Worm (Caenorhabditis elegans) whole organism, L4 larva: Measurements from ENCODE around the gene hlh-30.

ENCODE experiments used
- F26F4.8 ChIP-seq: fragments of 200-800 bp; sonication (Bioruptor generic); conservative IDR thresholded peaks from 2 replicates; pipeline ENCODE4 v1.3.6; 2022; ENCODE audit warnings: missing genetic modification characterization, missing compliant biosample characterization
- F37D6.2 ChIP-seq: sonication (generic microtip); optimal IDR thresholded peaks from 2 replicates; lab custom pipeline; 2016; ENCODE audit warnings: mild to moderate bottlenecking, missing genetic modification characterization, missing compliant biosample characterization
- F44E2.7 ChIP-seq: fragments of 200-800 bp; sonication (Bioruptor generic); IDR thresholded peaks from 2 replicates; pipeline ENCODE4 v2.1.2; 2022; ENCODE audit warnings: missing genetic modification characterization, missing compliant biosample characterization
- aly-2 ChIP-seq: sonication (generic microtip); optimal IDR thresholded peaks from 2 replicates; lab custom pipeline; 2018; ENCODE audit warnings: missing biosample characterization, missing genetic modification characterization
- ama-1 ChIP-seq: fragments of 150-350 bp; optimal IDR thresholded peaks from 2 replicates; lab custom pipeline; 2014; ENCODE audit warnings: inconsistent platforms, mixed read lengths
- ceh-28 ChIP-seq: fragments of 150-350 bp; optimal IDR thresholded peaks from 2 replicates; lab custom pipeline; 2014; ENCODE audit warnings: missing biosample characterization, missing genetic modification reagents, missing genetic modification characterization
- ceh-32 ChIP-seq: sonication (generic microtip); optimal IDR thresholded peaks from 2 replicates; lab custom pipeline; 2016; ENCODE audit warnings: mild to moderate bottlenecking, missing genetic modification characterization, missing compliant biosample characterization; ENCODE audit not compliant: poor library complexity
- ctbp-1 ChIP-seq: fragments of 200-800 bp; sonication (Bioruptor generic); IDR thresholded peaks from 2 replicates; pipeline ENCODE4 v1.3.6; 2022; ENCODE audit warnings: missing genetic modification reagents, missing genetic modification characterization, missing compliant biosample characterization
- daf-16 ChIP-seq, 3 experiments: sonication (generic microtip); optimal IDR thresholded peaks; 2 replicates each; lab custom pipeline; 2016 to 2017; ENCODE audit warnings: missing genetic modification characterization in 3 of 3, missing genetic modification reagents in 3 of 3, mild to moderate bottlenecking in 2 of 3, missing compliant biosample characterization in 2 of 3, missing biosample characterization in 1 of 3, moderate library complexity in 1 of 3
- daf-19 ChIP-seq: fragments of 200-800 bp; sonication (Bioruptor generic); conservative IDR thresholded peaks from 2 replicates; pipeline ENCODE4 v1.3.6; 2022; ENCODE audit warnings: missing genetic modification characterization, missing compliant biosample characterization
- dmd-6 ChIP-seq: fragments of 200-800 bp; sonication (Bioruptor generic); IDR thresholded peaks from 2 replicates; pipeline ENCODE4 v1.3.6; 2022; ENCODE audit warnings: missing genetic modification reagents, missing genetic modification characterization, missing compliant biosample characterization
- dmd-8 ChIP-seq: fragments of 200-800 bp; sonication (Bioruptor generic); IDR thresholded peaks from 2 replicates; pipeline ENCODE4 v1.3.6; 2022; ENCODE audit warnings: missing genetic modification characterization, missing compliant biosample characterization
- dmd-9 ChIP-seq: fragments of 200-800 bp; sonication (Bioruptor generic); IDR thresholded peaks from 2 replicates; pipeline ENCODE4 v1.3.6; 2022; ENCODE audit warnings: missing genetic modification reagents, missing genetic modification characterization, missing compliant biosample characterization
- egl-27 ChIP-seq: sonication (generic microtip); optimal IDR thresholded peaks from 3 replicates; lab custom pipeline; 2017; ENCODE audit warnings: missing biosample characterization, missing genetic modification reagents, missing genetic modification characterization
- hif-1 ChIP-seq, 2 experiments: sonication (generic microtip); optimal IDR thresholded peaks; 2 replicates each; lab custom pipeline; 2016 to 2017; ENCODE audit warnings: missing compliant biosample characterization in 2 of 2, missing genetic modification characterization in 2 of 2, missing genetic modification reagents in 2 of 2, missing genotype in 2 of 2, mild to moderate bottlenecking in 1 of 2
- lin-29 ChIP-seq: fragments of 200-800 bp; sonication (Bioruptor generic); IDR thresholded peaks from 2 replicates; pipeline ENCODE4 v1.3.6; 2022; ENCODE audit warnings: missing genetic modification reagents, missing genetic modification characterization, missing compliant biosample characterization
- lir-3 ChIP-seq: sonication (generic microtip); optimal IDR thresholded peaks from 2 replicates; lab custom pipeline; 2016; ENCODE audit warnings: mild to moderate bottlenecking, missing genetic modification characterization, missing compliant biosample characterization
- madf-5 ChIP-seq, 2 experiments: fragments of 200-800 bp; sonication (Bioruptor generic); IDR thresholded peaks; 2 replicates each; pipeline ENCODE4 v1.3.6; 2022; ENCODE audit warnings: missing compliant biosample characterization in 2 of 2, missing genetic modification characterization in 2 of 2
- mdl-1 ChIP-seq, 2 experiments: fragments of 150-350 bp in 1 of 2; sonication (generic microtip) in 1 of 2; optimal IDR thresholded peaks; 2 replicates each; lab custom pipeline; 2014 to 2017; ENCODE audit warnings: missing biosample characterization in 2 of 2, missing genetic modification characterization in 2 of 2
- mep-1 ChIP-seq: fragments of 150-350 bp; sonication (generic microtip); optimal IDR thresholded peaks from 3 replicates; lab custom pipeline; 2014; ENCODE audit warnings: missing biosample characterization, missing genetic modification characterization
- mxl-3 ChIP-seq: fragments of 200-800 bp; sonication (Bioruptor generic); optimal IDR thresholded peaks from 2 replicates; lab custom pipeline; 2018; ENCODE audit warnings: mild to moderate bottlenecking, missing genetic modification characterization, missing compliant biosample characterization
- nhr-10 ChIP-seq: fragments of 150-350 bp; optimal IDR thresholded peaks from 2 replicates; lab custom pipeline; 2014; ENCODE audit warnings: missing biosample characterization, missing genetic modification characterization
- nhr-28 ChIP-seq: fragments of 150-350 bp; optimal IDR thresholded peaks from 2 replicates; lab custom pipeline; 2014; ENCODE audit warnings: missing biosample characterization, missing genetic modification characterization
- nhr-6 ChIP-seq: fragments of 150-350 bp; optimal IDR thresholded peaks from 2 replicates; lab custom pipeline; 2014; ENCODE audit warnings: missing biosample characterization, missing genetic modification characterization
- nhr-77 ChIP-seq: fragments of 150-350 bp; optimal IDR thresholded peaks from 2 replicates; lab custom pipeline; 2014; ENCODE audit warnings: missing biosample characterization, missing genetic modification characterization
- pha-4 ChIP-seq, 2 experiments: fragments of 150-350 bp in 1 of 2; fragments of 200-800 bp in 1 of 2; sonication (Bioruptor generic) in 1 of 2; IDR thresholded peaks in 1 of 2; optimal IDR thresholded peaks in 1 of 2; 2 replicates each; pipeline versions ENCODE4 v1.3.6 to Lab custom; 2014 to 2022; ENCODE audit warnings: missing genetic modification characterization in 2 of 2, missing genetic modification reagents in 2 of 2, missing biosample characterization in 1 of 2, missing compliant biosample characterization in 1 of 2
- php-3 ChIP-seq: fragments of 200-800 bp; sonication (Bioruptor generic); IDR thresholded peaks from 2 replicates; pipeline ENCODE4 v1.3.6; 2022; ENCODE audit warnings: missing genetic modification reagents, missing genetic modification characterization, missing compliant biosample characterization
- pqm-1 ChIP-seq: sonication (generic microtip); optimal IDR thresholded peaks from 2 replicates; lab custom pipeline; 2017; ENCODE audit warnings: missing biosample characterization, missing genetic modification characterization
- rbr-2 ChIP-seq: sonication (generic microtip); optimal IDR thresholded peaks from 2 replicates; lab custom pipeline; 2016; ENCODE audit warnings: missing genotype, missing genetic modification characterization, missing compliant biosample characterization
- saeg-2 ChIP-seq: fragments of 200-800 bp; sonication (Bioruptor generic); IDR thresholded peaks from 2 replicates; pipeline ENCODE4 v1.3.6; 2022; ENCODE audit warnings: missing genetic modification reagents, missing genetic modification characterization, missing compliant biosample characterization
- sdz-12 ChIP-seq: fragments of 200-800 bp; sonication (Bioruptor generic); optimal IDR thresholded peaks from 2 replicates; lab custom pipeline; 2018; ENCODE audit warnings: mild to moderate bottlenecking, missing genetic modification characterization, missing compliant biosample characterization
- snpc-4 ChIP-seq: fragments of 150-350 bp; optimal IDR thresholded peaks from 2 replicates; lab custom pipeline; 2014; ENCODE audit warnings: missing biosample characterization, missing genetic modification characterization
- spr-3 ChIP-seq: fragments of 200-800 bp; sonication (Bioruptor generic); optimal IDR thresholded peaks from 2 replicates; lab custom pipeline; 2018; ENCODE audit warnings: mild to moderate bottlenecking, missing genetic modification characterization, missing compliant biosample characterization
- zfp-2 ChIP-seq: sonication (generic microtip); optimal IDR thresholded peaks from 2 replicates; lab custom pipeline; 2016; ENCODE audit warnings: mild to moderate bottlenecking, missing genetic modification characterization, missing compliant biosample characterization
- ztf-11 ChIP-seq: fragments of 150-350 bp; optimal IDR thresholded peaks from 2 replicates; lab custom pipeline; 2014; ENCODE audit warnings: missing biosample characterization, missing genetic modification characterization

Gene hlh-30

ce11 chrIV:3977965-3978523 lies 56.7 kb downstream of the hlh-30 start, which contains the start of gene srh-220:
srh-220 (minus strand) TSS chrIV:3978015.
- TF ChIP-seq F37D6.2 (tag; lab: Kevin White, UChicago) (no peak), mep-1 (no peak), mxl-3 (no peak), spr-3 (GFP tag; lab: Kevin White, UChicago) (no peak), rbr-2 (tag; lab: Kevin White, UChicago) (no peak), F26F4.8 (GFP tag; lab: Robert Waterston, UW) (0 out of 2 replicates have a peak, but pooled peaks have one; percentile 51)

DNA sequence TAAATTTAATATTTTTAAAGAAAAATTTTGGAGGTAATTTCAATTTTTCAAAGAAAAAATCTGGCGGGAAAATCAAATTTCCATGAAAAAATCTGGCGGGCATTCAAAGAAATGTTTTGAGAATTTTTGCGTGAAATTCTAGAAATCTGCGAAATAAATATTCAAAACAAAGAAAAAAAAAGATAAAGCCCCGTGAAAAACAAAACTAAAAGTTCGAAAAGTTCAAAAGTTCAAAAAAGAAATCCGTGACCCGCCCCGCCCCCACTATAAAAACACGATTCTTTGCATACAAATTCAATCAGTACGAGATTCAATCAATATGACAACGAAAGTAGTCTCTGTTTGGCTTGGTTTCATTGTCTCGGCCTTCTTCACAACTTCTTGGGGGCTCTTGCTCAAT lies 61.7 kb downstream of the hlh-30 start, which contains the start of gene clec-79:
clec-79 (plus strand) TSS at position 301 of the 400 bp plus-strand sequence.
- TF ChIP-seq nhr-6 (no peak), dmd-8 (GFP tag; lab: Robert Waterston, UW) (no peak), nhr-10 (tag; lab: Kevin White, UChicago) (no peak), ztf-11 (tag; lab: Kevin White, UChicago) (no peak), dmd-9 (no peak), hif-1 (tag; optimal IDR thresholded peaks at IDR 0.05; lab: Kevin White, UChicago) (no peak), ctbp-1 (GFP tag; lab: Robert Waterston, UW) (no peak), F44E2.7 (GFP tag; lab: Robert Waterston, UW) (no peak), mdl-1 (tag; optimal IDR thresholded peaks at IDR 0.05; lab: Kevin White, UChicago) (no peak), rbr-2 (tag; lab: Kevin White, UChicago) (no peak), egl-27 (tag; lab: Kevin White, UChicago) (no peak), daf-19 (no peak), saeg-2 (no peak), lin-29 (GFP tag; lab: Robert Waterston, UW) (no peak), madf-5 (GFP tag; IDR thresholded peaks at IDR 0.05; lab: Robert Waterston, UW) (no peak), snpc-4 (tag; lab: Kevin White, UChicago) (no peak), aly-2 (tag; lab: Kevin White, UChicago) (no peak), lir-3 (tag; lab: Kevin White, UChicago) (no peak), ceh-28 (tag; lab: Kevin White, UChicago) (no peak), pha-4 (GFP tag; IDR thresholded peaks at IDR 0.05; lab: Robert Waterston, UW) (no peak), pha-4 (tag; optimal IDR thresholded peaks at IDR 0.05; lab: Kevin White, UChicago) (no peak)

DNA sequence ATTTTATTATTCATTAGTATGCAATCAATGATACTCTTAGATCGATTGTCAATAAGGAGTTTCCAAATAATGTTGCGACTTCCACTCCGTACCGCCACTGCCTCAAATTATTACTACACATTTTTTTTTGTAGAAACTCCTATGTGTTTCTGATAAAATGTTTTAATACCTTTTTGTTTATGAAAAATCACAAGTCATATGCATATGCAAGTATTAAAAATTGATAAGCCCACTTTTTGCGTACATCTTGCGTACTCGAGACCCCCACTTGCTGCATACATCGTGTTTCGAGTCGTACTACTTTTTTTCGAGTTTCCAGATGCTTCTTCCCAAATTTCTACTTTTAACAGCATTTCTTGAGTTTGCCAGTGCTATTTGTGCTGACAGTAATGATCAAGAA lies 69.7 kb downstream of the hlh-30 start, which contains the start of gene clec-76:
clec-76 (plus strand) TSS at position 234 of the 400 bp plus-strand sequence.
- TF ChIP-seq sdz-12 (GFP tag; lab: Kevin White, UChicago) (no peak), dmd-6 (GFP tag; lab: Robert Waterston, UW) (peak; percentile 36; the same call in 1 of the 2 replicates), spr-3 (GFP tag; lab: Kevin White, UChicago) (no peak), nhr-77 (tag; lab: Kevin White, UChicago) (peak; percentile 58), php-3 (GFP tag; lab: Robert Waterston, UW) (no peak), ama-1 (lab: Kevin White, UChicago) (no peak), daf-16 (GFP tag; optimal IDR thresholded peaks at IDR 0.05; lab: Kevin White, UChicago) (no peak), daf-16 (tag; optimal IDR thresholded peaks at IDR 0.05; lab: Kevin White, UChicago) (peak; percentile 51), nhr-28 (tag; lab: Kevin White, UChicago) (peak; percentile 74), ceh-32 (tag; lab: Kevin White, UChicago) (no peak), zfp-2 (tag; lab: Kevin White, UChicago) (no peak), pqm-1 (tag; lab: Kevin White, UChicago) (peak; percentile 3)
